Worm (Caenorhabditis elegans) whole organism, L4/young adult: ENCODE results near the gene lst-4.

ENCODE experiments used
- W03F9.2 ChIP-seq: fragments of 150-350 bp; optimal IDR thresholded peaks from 2 replicates; lab custom pipeline; 2014; ENCODE audit warnings: missing biosample characterization, missing genetic modification characterization
- him-1 ChIP-seq: sonication (generic microtip); optimal IDR thresholded peaks from 2 replicates; lab custom pipeline; 2016; ENCODE audit warnings: missing genotype, missing genetic modification reagents, missing genetic modification characterization, missing compliant biosample characterization

ce11 chrIV:14103054-14103453 is 33.4 kb upstream of the lst-4 start, which contains the start of gene F52B11.5:
- TF ChIP-seq him-1 (tag; lab: Kevin White, UChicago) (no peak), W03F9.2 (tag; lab: Kevin White, UChicago) (no peak)
